Fruit fly (Drosophila melanogaster): ENCODE measurements around the gene crn.

Gene crn

dm6 chrX:2293294-2293988 is 43.7 kb upstream of the crn start, which contains the start of gene CG2865 (continued):
- TF ChIP-seq CG12299 (tag; optimal IDR thresholded peaks at IDR 0.05) = peak; percentile 96
- peak; percentile 94 for TF ChIP-seq CG15011 (GFP tag; optimal IDR thresholded peaks at IDR 0.05)
- TF ChIP-seq Optix (GFP tag; IDR thresholded peaks at IDR 0.05) = 0 out of 3 replicates have a peak, but pooled peaks have one; percentile 54
- peak; percentile 69 for TF ChIP-seq Rx (GFP tag; IDR thresholded peaks at IDR 0.05)
- peak; percentile 99 for TF ChIP-seq sens (GFP tag)
- TF ChIP-seq CG15601 (tag; optimal IDR thresholded peaks at IDR 0.05) = peak; percentile 95
- TF ChIP-seq CG17328 (GFP tag; IDR thresholded peaks at IDR 0.05) = peak; percentile 66
- peak; percentile 57 for TF ChIP-seq Ets97D (GFP tag; optimal IDR thresholded peaks at IDR 0.05)
- peak; percentile 96 for TF ChIP-seq HmgZ (tag; optimal IDR thresholded peaks at IDR 0.05)
- peak; percentile 81 for TF ChIP-seq cg (GFP tag; optimal IDR thresholded peaks at IDR 0.05)
- 0 out of 2 replicates have a peak, but pooled peaks have one; percentile 21 for TF ChIP-seq dati (GFP tag; IDR thresholded peaks at IDR 0.05)
- TF ChIP-seq CG6791 (GFP tag; IDR thresholded peaks at IDR 0.05; ENCODE audit: partially characterized antibody) = peak; percentile 23; the same call in 1 of the 3 replicates
- TF ChIP-seq CG4707 (GFP tag; optimal IDR thresholded peaks at IDR 0.05) = peak; percentile 68
- TF ChIP-seq B-H1 (GFP tag; IDR thresholded peaks at IDR 0.05) = peak; percentile 69
- peak; percentile 53 for TF ChIP-seq MTF-1 (GFP tag; optimal IDR thresholded peaks at IDR 0.05; ENCODE audit: borderline replicate concordance)
- TF ChIP-seq Gug (GFP tag; IDR thresholded peaks at IDR 0.05) = peak; percentile 55; the same call in 2 of the 4 replicates
- TF ChIP-seq pum (GFP tag; optimal IDR thresholded peaks at IDR 0.05) = peak; percentile 92
- peak; percentile 87 for TF ChIP-seq CG5180 (GFP tag; optimal IDR thresholded peaks at IDR 0.05)
- TF ChIP-seq CG16779 (GFP tag; IDR thresholded peaks at IDR 0.05) = peak; percentile 39; the same call in 1 of the 2 replicates
- peak; percentile 94 for TF ChIP-seq CG12769 (tag; optimal IDR thresholded peaks at IDR 0.05)
- TF ChIP-seq Hey (tag; optimal IDR thresholded peaks at IDR 0.05) = peak; percentile 88
- TF ChIP-seq peb (GFP tag; IDR thresholded peaks at IDR 0.05) = peak; percentile 76
- TF ChIP-seq Sry-δ (GFP tag; optimal IDR thresholded peaks at IDR 0.05) = peak; percentile 52
- TF ChIP-seq CG34224 (GFP tag; IDR thresholded peaks at IDR 0.05; ENCODE audit: partially characterized antibody) = no peak; the same call in 2 of the 3 replicates
- TF ChIP-seq CG3726 (GFP tag; IDR thresholded peaks at IDR 0.05) = 0 out of 3 replicates have a peak, but pooled peaks have one; percentile 63
- peak; percentile 97 for TF ChIP-seq Ets65A (GFP tag)
- TF ChIP-seq zen (tag; optimal IDR thresholded peaks at IDR 0.05) = peak; percentile 91
- TF ChIP-seq ttk (GFP tag; IDR thresholded peaks at IDR 0.05) = peak; percentile 72
- TF ChIP-seq Ptx1 (GFP tag; IDR thresholded peaks at IDR 0.05) = peak; percentile 90
- no peak for TF ChIP-seq Dll (GFP tag; IDR thresholded peaks at IDR 0.05; ENCODE audit: partially characterized antibody)
- TF ChIP-seq gcm2 (GFP tag; optimal IDR thresholded peaks at IDR 0.05) = peak; percentile 87
- TF ChIP-seq tap (tag; optimal IDR thresholded peaks at IDR 0.05) = peak; percentile 95
- no peak; the same call in 2 of the 3 replicates for TF ChIP-seq zen2 (GFP tag; IDR thresholded peaks at IDR 0.05; ENCODE audit: partially characterized antibody)
- TF ChIP-seq CG17568 (GFP tag; optimal IDR thresholded peaks at IDR 0.05) = peak; percentile 95
- TF ChIP-seq scrt (GFP tag; optimal IDR thresholded peaks at IDR 0.05) = peak; percentile 92
- peak; percentile 62 for TF ChIP-seq CG8290 (GFP tag; optimal IDR thresholded peaks at IDR 0.05)
- TF ChIP-seq CG8290 (tag; optimal IDR thresholded peaks at IDR 0.05) = peak; percentile 70 to 88
- TF ChIP-seq Awh (GFP tag; IDR thresholded peaks at IDR 0.05) = peak; percentile 67; the same call in 1 of the 2 replicates
- TF ChIP-seq CG8388 (GFP tag; optimal IDR thresholded peaks at IDR 0.05) = peak; percentile 91
- TF ChIP-seq Spps (tag; optimal IDR thresholded peaks at IDR 0.05) = peak; percentile 85
- peak; percentile 69; the same call in 2 of the 3 replicates for TF ChIP-seq CG6175 (GFP tag; IDR thresholded peaks at IDR 0.05)
- TF ChIP-seq crol (GFP tag; IDR thresholded peaks at IDR 0.05) = peak; percentile 94
- TF ChIP-seq Oli (tag; optimal IDR thresholded peaks at IDR 0.05) = peak; percentile 97
- TF ChIP-seq CG6272 (GFP tag; IDR thresholded peaks at IDR 0.05) = peak; percentile 68
- TF ChIP-seq so (GFP tag; IDR thresholded peaks at IDR 0.05) = peak; percentile 90
- peak; percentile 94 for TF ChIP-seq nom (GFP tag; optimal IDR thresholded peaks at IDR 0.05)
- peak; percentile 82 for TF ChIP-seq stc (GFP tag; IDR thresholded peaks at IDR 0.05)
- TF ChIP-seq ham (GFP tag; IDR thresholded peaks at IDR 0.05) = 0 out of 2 replicates have a peak, but pooled peaks have one; percentile 34
- peak in 1 of 3 experiments; percentile 94 for TF ChIP-seq lola (GFP tag; optimal IDR thresholded peaks at IDR 0.05)
